Fruit fly (Drosophila melanogaster) whole organism, embryonic: ENCODE data around the gene CG16824.

ENCODE experiments used
- Atf3 ChIP-seq: fragments of 200-800 bp; sonication (Bioruptor generic); optimal IDR thresholded peaks from 3 replicates; lab custom pipeline; 2016; ENCODE audit warnings: missing biosample characterization, missing genetic modification characterization
- CG10959 ChIP-seq: fragments of 200-800 bp; sonication (Bioruptor generic); IDR thresholded peaks from 2 replicates; pipeline ENCODE4 v1.3.6; 2022; ENCODE audit warnings: missing biosample characterization, missing genetic modification characterization
- CG11456 ChIP-seq: fragments of 200-800 bp; sonication (Bioruptor generic); IDR thresholded peaks from 3 replicates; pipeline ENCODE4 v1.3.6; 2022; ENCODE audit warnings: missing biosample characterization, missing genetic modification characterization
- CG13775 ChIP-seq: fragments of 200-800 bp; sonication (Bioruptor generic); optimal IDR thresholded peaks from 3 replicates; lab custom pipeline; 2017; ENCODE audit warnings: missing biosample characterization, mild to moderate bottlenecking, missing genetic modification characterization
- CG14014 ChIP-seq: fragments of 200-800 bp; sonication (Bioruptor generic); IDR thresholded peaks from 2 replicates; pipeline ENCODE4 v1.3.6; 2022; ENCODE audit warnings: missing biosample characterization, missing genetic modification characterization
- CG14050 ChIP-seq: fragments of 200-800 bp; sonication (Bioruptor generic); IDR thresholded peaks from 3 replicates; pipeline ENCODE4 v1.3.6; 2022; ENCODE audit warnings: missing biosample characterization, missing genetic modification characterization
- CG1603 ChIP-seq: fragments of 200-800 bp; sonication (Bioruptor generic); optimal IDR thresholded peaks from 2 replicates; lab custom pipeline; 2019; ENCODE audit warnings: missing biosample characterization, mild to moderate bottlenecking, missing genetic modification characterization, moderate library complexity
- CG18011 ChIP-seq: fragments of 200-800 bp; sonication (Bioruptor generic); optimal IDR thresholded peaks from 2 replicates; lab custom pipeline; 2017; ENCODE audit warnings: missing biosample characterization, missing genetic modification characterization, mild to moderate bottlenecking, moderate library complexity, missing genotype
- CG18599 ChIP-seq: fragments of 200-800 bp; sonication (Bioruptor generic); optimal IDR thresholded peaks from 3 replicates; lab custom pipeline; 2017; ENCODE audit warnings: missing biosample characterization, missing genetic modification characterization, mild to moderate bottlenecking, moderate library complexity, missing genetic modification reagents
- CG2116 ChIP-seq: fragments of 200-800 bp; sonication (Bioruptor generic); optimal IDR thresholded peaks from 3 replicates; lab custom pipeline; 2018; ENCODE audit warnings: missing biosample characterization, mild to moderate bottlenecking, missing genetic modification characterization
- CG2120 ChIP-seq: fragments of 200-800 bp; sonication (Bioruptor generic); optimal IDR thresholded peaks from 3 replicates; lab custom pipeline; 2016; ENCODE audit warnings: missing biosample characterization, missing genetic modification characterization
- CG30403 ChIP-seq: fragments of 200-800 bp; sonication (Bioruptor generic); optimal IDR thresholded peaks from 3 replicates; lab custom pipeline; 2016; ENCODE audit warnings: missing biosample characterization, missing genetic modification characterization
- CG31441 ChIP-seq: fragments of 200-800 bp; sonication (Bioruptor generic); IDR thresholded peaks from 2 replicates; pipeline ENCODE4 v1.3.6; 2022; ENCODE audit warnings: missing biosample characterization, missing genetic modification characterization
- CG32532 ChIP-seq: fragments of 200-800 bp; sonication (Bioruptor generic); IDR thresholded peaks from 2 replicates; pipeline ENCODE4 v1.3.6; 2022; ENCODE audit warnings: missing biosample characterization, missing genetic modification characterization
- CG32772 ChIP-seq: fragments of 200-800 bp; sonication (Bioruptor generic); IDR thresholded peaks from 2 replicates; pipeline ENCODE4 v1.3.6; 2022; ENCODE audit warnings: missing biosample characterization, missing genetic modification characterization
- CG3281 ChIP-seq: fragments of 200-800 bp; sonication (Bioruptor generic); optimal IDR thresholded peaks from 3 replicates; lab custom pipeline; 2017; ENCODE audit warnings: missing biosample characterization, mild to moderate bottlenecking, missing genetic modification characterization
- CG3407 ChIP-seq: fragments of 200-800 bp; sonication (Bioruptor generic); optimal IDR thresholded peaks from 2 replicates; lab custom pipeline; 2018; ENCODE audit warnings: missing biosample characterization, mild to moderate bottlenecking, missing genetic modification characterization
- CG4424 ChIP-seq: fragments of 200-800 bp; sonication (Bioruptor generic); optimal IDR thresholded peaks from 3 replicates; lab custom pipeline; 2016; ENCODE audit warnings: missing biosample characterization, missing genetic modification characterization
- CG4707 ChIP-seq: fragments of 200-800 bp; sonication (Bioruptor generic); optimal IDR thresholded peaks from 2 replicates; lab custom pipeline; 2018; ENCODE audit warnings: missing biosample characterization, mild to moderate bottlenecking, missing genetic modification characterization, moderate library complexity
- CG6689 ChIP-seq: fragments of 200-800 bp; sonication (Bioruptor generic); IDR thresholded peaks from 2 replicates; pipeline ENCODE4 v1.3.6; 2022; ENCODE audit warnings: missing biosample characterization, missing genetic modification characterization
- CG8089 ChIP-seq: fragments of 200-800 bp; sonication (Bioruptor generic); optimal IDR thresholded peaks from 3 replicates; lab custom pipeline; 2016; ENCODE audit warnings: missing biosample characterization, missing genetic modification characterization
- ERR ChIP-seq: fragments of 200-800 bp; sonication (Bioruptor generic); optimal IDR thresholded peaks from 2 replicates; lab custom pipeline; 2016; ENCODE audit warnings: missing biosample characterization, missing genetic modification characterization
- H2.0 ChIP-seq: fragments of 200-800 bp; sonication (Bioruptor generic); IDR thresholded peaks from 2 replicates; pipeline ENCODE4 v1.3.6; 2022; ENCODE audit warnings: missing biosample characterization, missing genetic modification characterization
- Hmr ChIP-seq: fragments of 200-800 bp; sonication (Bioruptor generic); optimal IDR thresholded peaks from 3 replicates; lab custom pipeline; 2017; ENCODE audit warnings: mild to moderate bottlenecking, missing biosample characterization, missing genetic modification reagents, missing genetic modification characterization
- Hr78 ChIP-seq, 2 experiments: fragments of 200-800 bp in 1 of 2; fragments of >200 bp in 1 of 2; sonication (Bioruptor generic) in 1 of 2; optimal IDR thresholded peaks; 2 replicates each; lab custom pipeline; 2017 to 2019; ENCODE audit warnings: missing biosample characterization in 2 of 2, missing genetic modification characterization in 2 of 2, mild to moderate bottlenecking in 1 of 2, moderate library complexity in 1 of 2
- Hsf ChIP-seq: fragments of 200-800 bp; sonication (Bioruptor generic); optimal IDR thresholded peaks from 3 replicates; lab custom pipeline; 2016; ENCODE audit warnings: missing biosample characterization, missing genetic modification characterization
- MTF-1 ChIP-seq: fragments of 200-800 bp; sonication (Bioruptor generic); optimal IDR thresholded peaks from 2 replicates; lab custom pipeline; 2018; ENCODE audit warnings: missing biosample characterization, mild to moderate bottlenecking, missing genetic modification characterization, borderline replicate concordance
- Med ChIP-seq: fragments of 200-800 bp; sonication (Bioruptor generic); peaks from one replicate; lab custom pipeline; 2016; ENCODE audit warnings: missing biosample characterization, missing genetic modification characterization, mild to moderate bottlenecking, inconsistent platforms, moderate library complexity
- Ravus ChIP-seq: fragments of 200-800 bp; sonication (Bioruptor generic); IDR thresholded peaks from 2 replicates; pipeline ENCODE4 v1.3.6; 2022; ENCODE audit warnings: missing biosample characterization, missing genetic modification characterization
- ara ChIP-seq: fragments of 200-800 bp; sonication (Bioruptor generic); IDR thresholded peaks from 2 replicates; pipeline ENCODE4 v1.3.6; 2022; ENCODE audit warnings: missing biosample characterization, missing genetic modification characterization
- ase ChIP-seq: fragments of 200-800 bp; sonication (Bioruptor generic); IDR thresholded peaks from 3 replicates; pipeline ENCODE4 v1.3.6; 2022; ENCODE audit warnings: missing biosample characterization, missing genetic modification characterization
- bigmax ChIP-seq: fragments of 200-800 bp; sonication (Bioruptor generic); optimal IDR thresholded peaks from 2 replicates; lab custom pipeline; 2018; ENCODE audit warnings: missing biosample characterization, mild to moderate bottlenecking, missing genetic modification characterization
- en ChIP-seq: fragments of 200-800 bp; sonication (Bioruptor generic); optimal IDR thresholded peaks from 2 replicates; lab custom pipeline; 2016; ENCODE audit warnings: missing biosample characterization, missing genetic modification characterization
- esg ChIP-seq: fragments of 200-800 bp; sonication (Bioruptor generic); conservative IDR thresholded peaks from 2 replicates; pipeline ENCODE4 v1.3.6; 2022; ENCODE audit warnings: missing biosample characterization, missing genetic modification characterization
- eve ChIP-seq, 2 experiments: fragments of >200 bp; optimal IDR thresholded peaks; 2 replicates each; lab custom pipeline; 2017; ENCODE audit warnings: missing biosample characterization in 2 of 2, missing genetic modification characterization in 2 of 2
- fd96Cb ChIP-seq: fragments of 200-800 bp; sonication (Bioruptor generic); optimal IDR thresholded peaks from 2 replicates; lab custom pipeline; 2018; ENCODE audit warnings: missing biosample characterization, mild to moderate bottlenecking, missing genetic modification characterization, moderate library complexity
- ind ChIP-seq: fragments of 200-800 bp; sonication (Bioruptor generic); optimal IDR thresholded peaks from 3 replicates; lab custom pipeline; 2016; ENCODE audit warnings: missing biosample characterization, missing genetic modification characterization
- lab ChIP-seq: fragments of 200-800 bp; sonication (Bioruptor generic); optimal IDR thresholded peaks from 3 replicates; lab custom pipeline; 2017; ENCODE audit warnings: missing biosample characterization, missing genetic modification characterization, mild to moderate bottlenecking, moderate library complexity, missing genetic modification reagents
- onecut ChIP-seq: fragments of 200-800 bp; sonication (Bioruptor generic); IDR thresholded peaks from 2 replicates; pipeline ENCODE4 v1.3.6; 2022; ENCODE audit warnings: missing biosample characterization, missing genetic modification characterization
- pita ChIP-seq: fragments of 200-800 bp; sonication (Bioruptor generic); optimal IDR thresholded peaks from 2 replicates; lab custom pipeline; 2017; ENCODE audit warnings: missing biosample characterization, mild to moderate bottlenecking, missing genetic modification characterization
- sens ChIP-seq: fragments of 200-800 bp; sonication (Bioruptor generic); peaks from one replicate; lab custom pipeline; 2016; ENCODE audit warnings: missing biosample characterization, missing genetic modification characterization
- sens-2 ChIP-seq: fragments of 200-800 bp; sonication (Bioruptor generic); IDR thresholded peaks from 2 replicates; pipeline ENCODE4 v1.3.6; 2022; ENCODE audit warnings: missing biosample characterization, missing genetic modification characterization
- seq ChIP-seq: fragments of 200-800 bp; sonication (Bioruptor generic); IDR thresholded peaks from 2 replicates; pipeline ENCODE4 v1.3.6; 2022; ENCODE audit warnings: missing biosample characterization, missing genetic modification characterization
- slou ChIP-seq: fragments of 200-800 bp; sonication (Bioruptor generic); optimal IDR thresholded peaks from 3 replicates; lab custom pipeline; 2016; ENCODE audit warnings: missing biosample characterization, missing genetic modification characterization
- tap ChIP-seq: fragments of 200-800 bp; optimal IDR thresholded peaks from 3 replicates; lab custom pipeline; 2019; ENCODE audit warnings: missing biosample characterization, mild to moderate bottlenecking, missing genetic modification characterization, moderate library complexity
- tx ChIP-seq: fragments of 200-800 bp; sonication (Bioruptor generic); optimal IDR thresholded peaks from 2 replicates; lab custom pipeline; 2016; ENCODE audit warnings: missing biosample characterization, missing genetic modification characterization
- vvl ChIP-seq: fragments of 200-800 bp; sonication (Bioruptor generic); IDR thresholded peaks from 2 replicates; pipeline ENCODE4 v1.3.6; 2022; ENCODE audit warnings: missing biosample characterization, missing genetic modification characterization
- zfh2 ChIP-seq: fragments of 200-800 bp; sonication (Bioruptor generic); optimal IDR thresholded peaks from 2 replicates; lab custom pipeline; 2016; ENCODE audit warnings: missing biosample characterization, missing genetic modification characterization

The CG16824 gene

dm6 chr2L:13251167-13251566 is 41.6 kb upstream of the CG16824 start:
- no peak for TF ChIP-seq CG31441 (GFP tag; lab: Robert Waterston, UW)
- no peak for TF ChIP-seq CG4707 (GFP tag; lab: Kevin White, UChicago)
- no peak for TF ChIP-seq vvl (GFP tag; lab: Robert Waterston, UW)
- no peak for TF ChIP-seq Hsf (GFP tag; lab: Kevin White, UChicago)
- TF ChIP-seq CG30403 (GFP tag; lab: Kevin White, UChicago), result no peak
- TF ChIP-seq CG13775 (GFP tag; lab: Kevin White, UChicago), result no peak
- TF ChIP-seq en (GFP tag; lab: Kevin White, UChicago), result no peak
- TF ChIP-seq slou (GFP tag; lab: Kevin White, UChicago), result no peak
- TF ChIP-seq CG14014 (GFP tag; lab: Robert Waterston, UW), result no peak
- no peak for TF ChIP-seq CG8089
- TF ChIP-seq tx (GFP tag; lab: Kevin White, UChicago), result no peak

dm6 chr2L:13257177-13257576 is 35.6 kb upstream of the CG16824 start, which contains the start of gene Naa20B:
Gene Naa20B, plus strand, starts transcription at chr2L:13257477.
- no peak for TF ChIP-seq Atf3 (GFP tag; lab: Kevin White, UChicago)
- TF ChIP-seq ase (GFP tag; lab: Robert Waterston, UW), result no peak
- no peak for TF ChIP-seq fd96Cb (tag; lab: Kevin White, UChicago)
- no peak for TF ChIP-seq Hr78 (GFP tag; optimal IDR thresholded peaks at IDR 0.05; lab: Kevin White, UChicago)
- no peak for TF ChIP-seq CG3407 (GFP tag; lab: Kevin White, UChicago)
- no peak for TF ChIP-seq CG31441 (GFP tag; lab: Robert Waterston, UW)
- TF ChIP-seq CG2116 (GFP tag; lab: Kevin White, UChicago), result no peak
- no peak for TF ChIP-seq sens-2 (GFP tag; lab: Robert Waterston, UW)
- no peak for TF ChIP-seq CG10959 (GFP tag; lab: Robert Waterston, UW)
- TF ChIP-seq ERR (GFP tag; lab: Kevin White, UChicago), result no peak
- TF ChIP-seq onecut, result no peak

- TF ChIP-seq CG2120 (peak; percentile 2), eve (GFP tag; optimal IDR thresholded peaks at IDR 0.05; lab: Kevin White, UChicago) (peak in 1 of 2 experiments; percentile 40), zfh2 (GFP tag; lab: Kevin White, UChicago) (peak; percentile 9), lab (GFP tag; lab: Kevin White, UChicago) (no peak), CG3281 (GFP tag; lab: Kevin White, UChicago) (no peak), CG14014 (GFP tag; lab: Robert Waterston, UW) (0 out of 2 replicates have a peak, but pooled peaks have one; percentile 23), CG6689 (GFP tag; lab: Robert Waterston, UW) (peak; percentile 36; the same call in 1 of the 2 replicates), CG18011 (GFP tag; lab: Kevin White, UChicago) (no peak), CG32532 (GFP tag; lab: Robert Waterston, UW) (peak; percentile 40; the same call in 1 of the 2 replicates), H2.0 (GFP tag; lab: Robert Waterston, UW) (0 out of 2 replicates have a peak, but pooled peaks have one; percentile 22), CG18599 (GFP tag; lab: Kevin White, UChicago) (peak; percentile 20), sens (GFP tag; lab: Kevin White, UChicago) (peak; percentile 69), CG32772 (no peak), bigmax (GFP tag; lab: Kevin White, UChicago) (no peak), esg (no peak), pita (GFP tag; lab: Kevin White, UChicago) (no peak), CG14050 (0 out of 3 replicates have a peak, but pooled peaks have one; percentile 19), MTF-1 (no peak), ara (GFP tag; lab: Robert Waterston, UW) (0 out of 2 replicates have a peak, but pooled peaks have one; percentile 26), CG1603 (tag; lab: Kevin White, UChicago) (peak; percentile 32), Med (peak; percentile 59), tap (tag; lab: Kevin White, UChicago) (peak; percentile 43), ind (GFP tag; lab: Kevin White, UChicago) (no peak), Hmr (GFP tag; lab: Kevin White, UChicago) (peak; percentile 8), Atf3 (GFP tag; lab: Kevin White, UChicago) (no peak), CG11456 (GFP tag; lab: Robert Waterston, UW) (no peak), seq (GFP tag; lab: Robert Waterston, UW) (0 out of 2 replicates have a peak, but pooled peaks have one; percentile 19), CG4424 (GFP tag; lab: Kevin White, UChicago) (peak; percentile 18), Ravus (no peak)
Observed at dm6 chr2L:13258702-13259101, 34.1 kb upstream of the CG16824 start.
